Fruit fly (Drosophila melanogaster) whole organism, wandering third instar larva: ENCODE data around the gene M6.
A peak's percentile ranks its signal among the peaks of the same experiment; 100 is the strongest.

Source experiments
- Abd-B ChIP-seq: fragments of >200 bp; optimal IDR thresholded peaks from 2 replicates; lab custom pipeline; 2017; ENCODE audit warnings: missing biosample characterization, missing genetic modification characterization
- CG32264 ChIP-seq: fragments of 200-800 bp; sonication (Bioruptor generic); optimal IDR thresholded peaks from 2 replicates; lab custom pipeline; 2016; ENCODE audit warnings: missing biosample characterization, missing genetic modification characterization
- CG9705 ChIP-seq: fragments of 200-800 bp; sonication (Bioruptor generic); optimal IDR thresholded peaks from 2 replicates; lab custom pipeline; 2018; ENCODE audit warnings: missing biosample characterization, mild to moderate bottlenecking, missing genetic modification characterization
- CrebA ChIP-seq: fragments of 200-800 bp; sonication (Bioruptor generic); optimal IDR thresholded peaks from 2 replicates; lab custom pipeline; 2016; ENCODE audit warnings: missing biosample characterization, mild to moderate bottlenecking, missing genetic modification characterization, borderline replicate concordance
- Dfd ChIP-seq: fragments of >200 bp; optimal IDR thresholded peaks from 2 replicates; lab custom pipeline; 2017; ENCODE audit warnings: missing biosample characterization, missing genetic modification characterization
- Dif ChIP-seq: fragments of 200-275, 200-300 bp; sonication (Bioruptor generic); optimal IDR thresholded peaks from 2 replicates; lab custom pipeline; 2018; ENCODE audit warnings: missing biosample characterization, missing genetic modification characterization; ENCODE audit not compliant: partially characterized antibody
- GATAd ChIP-seq: sonication (Bioruptor generic); optimal IDR thresholded peaks from 2 replicates; lab custom pipeline; 2016; ENCODE audit warnings: missing biosample characterization, missing genetic modification characterization
- HLH106 ChIP-seq: fragments of 200-800 bp; optimal IDR thresholded peaks from 3 replicates; lab custom pipeline; 2019; ENCODE audit warnings: missing biosample characterization, mild to moderate bottlenecking, missing genetic modification characterization, moderate library complexity
- Hnf4 ChIP-seq: fragments of 200-800 bp; sonication (Bioruptor generic); optimal IDR thresholded peaks from 2 replicates; lab custom pipeline; 2016; ENCODE audit warnings: missing biosample characterization, mild to moderate bottlenecking, missing genetic modification characterization
- Hr78 ChIP-seq: fragments of >200 bp; optimal IDR thresholded peaks from 2 replicates; lab custom pipeline; 2017; ENCODE audit warnings: missing biosample characterization, missing genetic modification characterization
- Hr83 ChIP-seq: fragments of 200-300 bp; sonication (Bioruptor generic); optimal IDR thresholded peaks from 2 replicates; lab custom pipeline; 2016; ENCODE audit warnings: missing biosample characterization, mild to moderate bottlenecking, missing genetic modification characterization, moderate library complexity; ENCODE audit not compliant: poor library complexity, severe bottlenecking
- Jra ChIP-seq: sonication (Bioruptor generic); optimal IDR thresholded peaks from 2 replicates; lab custom pipeline; 2016; ENCODE audit warnings: missing biosample characterization, missing genetic modification characterization
- Mio ChIP-seq: sonication (Bioruptor generic); optimal IDR thresholded peaks from 2 replicates; lab custom pipeline; 2016; ENCODE audit warnings: missing biosample characterization, missing genetic modification characterization
- Myc ChIP-seq: fragments of >200 bp; optimal IDR thresholded peaks from 2 replicates; lab custom pipeline; 2017
- N ChIP-seq: fragments of >200 bp; optimal IDR thresholded peaks from 2 replicates; lab custom pipeline; 2018; ENCODE audit warnings: missing biosample characterization, missing external identifiers, missing genetic modification characterization
- OdsH ChIP-seq: fragments of 200-800 bp; sonication (Bioruptor generic); optimal IDR thresholded peaks from 2 replicates; lab custom pipeline; 2016; ENCODE audit warnings: missing biosample characterization, mild to moderate bottlenecking, missing genetic modification characterization
- Rel ChIP-seq, 2 experiments: fragments of 200-800 bp; sonication (Bioruptor generic) in 1 of 2; optimal IDR thresholded peaks; 2 replicates in 1 of 2; 3 replicates in 1 of 2; lab custom pipeline; 2016 to 2019; ENCODE audit warnings: mild to moderate bottlenecking in 2 of 2, missing biosample characterization in 2 of 2, missing genetic modification characterization in 2 of 2, moderate library complexity in 1 of 2
- Sp1 ChIP-seq: fragments of 200-800 bp; sonication (Bioruptor generic); optimal IDR thresholded peaks from 3 replicates; lab custom pipeline; 2019; ENCODE audit warnings: missing biosample characterization, mild to moderate bottlenecking, missing genetic modification characterization, moderate library complexity
- Vsx2 ChIP-seq: fragments of 200-300, 225-300 bp; sonication (Bioruptor generic); optimal IDR thresholded peaks from 2 replicates; lab custom pipeline; 2018; ENCODE audit warnings: missing biosample characterization, missing genetic modification characterization; ENCODE audit not compliant: partially characterized antibody
- br ChIP-seq: fragments of 200-800 bp; sonication (Bioruptor generic); optimal IDR thresholded peaks from 2 replicates; lab custom pipeline; 2016; ENCODE audit warnings: missing biosample characterization, missing genetic modification characterization
- brk ChIP-seq: fragments of 200-800 bp; sonication (Bioruptor generic); optimal IDR thresholded peaks from 2 replicates; lab custom pipeline; 2016; ENCODE audit warnings: missing biosample characterization, mild to moderate bottlenecking, missing genetic modification characterization
- dl ChIP-seq, 2 experiments: fragments of 175-275, 200-275 bp in 1 of 2; fragments of 200-275 bp in 1 of 2; sonication (Bioruptor generic); optimal IDR thresholded peaks; lab custom pipeline; 2018; ENCODE audit warnings: mild to moderate bottlenecking in 2 of 2, missing biosample characterization in 2 of 2, missing genetic modification characterization in 2 of 2, moderate library complexity in 2 of 2; ENCODE audit not compliant: partially characterized antibody in 2 of 2, insufficient read depth in 1 of 2
- dmrt93B ChIP-seq: fragments of 200-800 bp; sonication (Bioruptor generic); optimal IDR thresholded peaks from 2 replicates; lab custom pipeline; 2018; ENCODE audit warnings: missing biosample characterization, mild to moderate bottlenecking, missing genetic modification characterization
- dsf ChIP-seq: sonication (Bioruptor generic); optimal IDR thresholded peaks from 2 replicates; lab custom pipeline; 2016; ENCODE audit warnings: missing biosample characterization, missing genetic modification characterization, borderline replicate concordance
- ey ChIP-seq: fragments of 200-800 bp; sonication (Bioruptor generic); optimal IDR thresholded peaks from 2 replicates; lab custom pipeline; 2016; ENCODE audit warnings: missing biosample characterization, missing genetic modification characterization
- foxo ChIP-seq, 2 experiments: fragments of 200-800 bp; sonication (Bioruptor generic); optimal IDR thresholded peaks; 2 replicates in 1 of 2; 3 replicates in 1 of 2; lab custom pipeline; 2016 to 2017; ENCODE audit warnings: missing biosample characterization in 2 of 2, missing genetic modification characterization in 2 of 2
- fru ChIP-seq: fragments of 200-800 bp; sonication (Bioruptor generic); optimal IDR thresholded peaks from 3 replicates; lab custom pipeline; 2016; ENCODE audit warnings: missing biosample characterization, mild to moderate bottlenecking, missing genetic modification characterization
- h ChIP-seq: fragments of 200-800 bp; sonication (Bioruptor generic); optimal IDR thresholded peaks from 3 replicates; lab custom pipeline; 2016; ENCODE audit warnings: missing biosample characterization, mild to moderate bottlenecking, missing genetic modification characterization
- jim ChIP-seq: fragments of 175-275, 200-325 bp; sonication (Bioruptor generic); optimal IDR thresholded peaks from 2 replicates; lab custom pipeline; 2016; ENCODE audit warnings: missing biosample characterization, mild to moderate bottlenecking, missing genetic modification characterization
- lola ChIP-seq: fragments of >200 bp; optimal IDR thresholded peaks from 2 replicates; lab custom pipeline; 2017; ENCODE audit warnings: missing biosample characterization, missing genetic modification characterization
- pan ChIP-seq: fragments of >200 bp; optimal IDR thresholded peaks from 2 replicates; lab custom pipeline; 2017
- psq ChIP-seq: fragments of 200-800 bp; sonication (Bioruptor generic); optimal IDR thresholded peaks from 3 replicates; lab custom pipeline; 2017; ENCODE audit warnings: missing biosample characterization, mild to moderate bottlenecking, missing genetic modification characterization, moderate library complexity
- rgr ChIP-seq: fragments of 200-800 bp; sonication (Bioruptor generic); optimal IDR thresholded peaks from 3 replicates; lab custom pipeline; 2016; ENCODE audit warnings: missing biosample characterization, mild to moderate bottlenecking, missing genetic modification characterization
- sage ChIP-seq: fragments of 200-800 bp; sonication (Bioruptor generic); optimal IDR thresholded peaks from 2 replicates; lab custom pipeline; 2016; ENCODE audit warnings: missing biosample characterization, mild to moderate bottlenecking, missing genetic modification characterization
- sv ChIP-seq: fragments of 200-800 bp; sonication (Bioruptor generic); optimal IDR thresholded peaks from 3 replicates; lab custom pipeline; 2016; ENCODE audit warnings: missing biosample characterization, missing genetic modification characterization
- tai ChIP-seq: sonication (Bioruptor generic); optimal IDR thresholded peaks from 2 replicates; lab custom pipeline; 2016; ENCODE audit warnings: missing biosample characterization, missing genetic modification characterization
- usp ChIP-seq: fragments of >200 bp; optimal IDR thresholded peaks from 2 replicates; lab custom pipeline; 2017; ENCODE audit warnings: missing biosample characterization, missing genetic modification characterization
- woc ChIP-seq: sonication (Bioruptor generic); optimal IDR thresholded peaks from 2 replicates; lab custom pipeline; 2016; ENCODE audit warnings: missing biosample characterization, mild to moderate bottlenecking, missing genetic modification characterization

The M6 gene

dm6 chr3L:21515823-21516715 is 8.4 kb downstream of the M6 start, which contains the start of the genes SAK and Cdk12 (continued):
- TF ChIP-seq brk (GFP tag; lab: Kevin White, UChicago) = peak; percentile 57

dm6 chr3L:21516716-21517266 is 9.1 kb downstream of the M6 start:
- no peak for TF ChIP-seq Mio
- no peak for TF ChIP-seq pan (lab: Kevin White, UChicago)
- TF ChIP-seq psq (GFP tag; lab: Kevin White, UChicago) = peak; percentile 24
- TF ChIP-seq rgr (GFP tag; lab: Kevin White, UChicago) = peak; percentile 45
- TF ChIP-seq dmrt93B (GFP tag; lab: Kevin White, UChicago) = no peak
- no peak for TF ChIP-seq Abd-B (GFP tag; lab: Kevin White, UChicago)
- TF ChIP-seq ey (GFP tag; lab: Kevin White, UChicago) = peak; percentile 56
- TF ChIP-seq h (GFP tag; lab: Kevin White, UChicago) = peak; percentile 63
- TF ChIP-seq CG9705 (GFP tag; lab: Kevin White, UChicago) = no peak
- TF ChIP-seq HLH106 = peak; percentile 28
- TF ChIP-seq Rel (GFP tag; optimal IDR thresholded peaks at IDR 0.05; lab: Kevin White, UChicago) = no peak
- TF ChIP-seq Rel (tag; optimal IDR thresholded peaks at IDR 0.05; lab: Kevin White, UChicago) = no peak
- TF ChIP-seq jim (GFP tag; lab: Kevin White, UChicago) = no peak
- TF ChIP-seq lola = no peak
- TF ChIP-seq woc = peak; percentile 53
- no peak for TF ChIP-seq CrebA (GFP tag; lab: Kevin White, UChicago)
- no peak for TF ChIP-seq Hr83
- peak; percentile 7 for TF ChIP-seq sv (GFP tag; lab: Kevin White, UChicago)
- TF ChIP-seq Hnf4 (GFP tag; lab: Kevin White, UChicago) = peak; percentile 59
- no peak for TF ChIP-seq tai
- TF ChIP-seq Sp1 (GFP tag; lab: Kevin White, UChicago) = peak; percentile 48
- TF ChIP-seq Jra (GFP tag; lab: Kevin White, UChicago) = no peak
- peak; percentile 51 for TF ChIP-seq OdsH
- peak; percentile 11 for TF ChIP-seq Hr78 (GFP tag; lab: Kevin White, UChicago)
- TF ChIP-seq dl (GFP tag; optimal IDR thresholded peaks at IDR 0.05; lab: Kevin White, UChicago; ENCODE audit: insufficient read depth in 1 of 2, partially characterized antibody in 2 of 2) = no peak
- peak in 1 of 2 experiments; percentile 61 for TF ChIP-seq foxo (GFP tag; optimal IDR thresholded peaks at IDR 0.05; lab: Kevin White, UChicago)
- TF ChIP-seq sage (GFP tag; lab: Kevin White, UChicago) = no peak
- TF ChIP-seq Dfd (GFP tag; lab: Kevin White, UChicago) = no peak
- TF ChIP-seq Myc = no peak
- no peak for TF ChIP-seq usp (GFP tag; lab: Kevin White, UChicago)
- peak; percentile 52 for TF ChIP-seq br (GFP tag; lab: Kevin White, UChicago)
- TF ChIP-seq fru = peak; percentile 71
- no peak for TF ChIP-seq Vsx2 (GFP tag; lab: Kevin White, UChicago)
- no peak for TF ChIP-seq dsf (GFP tag; lab: Kevin White, UChicago)
- TF ChIP-seq brk (GFP tag; lab: Kevin White, UChicago) = peak; percentile 28
- no peak for TF ChIP-seq CG32264 (GFP tag; lab: Kevin White, UChicago)
- TF ChIP-seq GATAd (GFP tag; lab: Kevin White, UChicago) = no peak
- no peak for TF ChIP-seq N (GFP tag; lab: Kevin White, UChicago)
- TF ChIP-seq Dif = no peak
